Fruit fly (Drosophila melanogaster): ENCODE data around the gene nkd.

nkd gene

dm6 chr3L:19079798-19080691 lies 34.8 kb upstream of the nkd start (continued):
- no peak for TF ChIP-seq Hr39 (optimal IDR thresholded peaks at IDR 0.05)
- no peak for TF ChIP-seq kay (GFP tag; optimal IDR thresholded peaks at IDR 0.05)
- no peak for TF ChIP-seq CG10654 (GFP tag; optimal IDR thresholded peaks at IDR 0.05)
- 0 out of 2 replicates have a peak, but pooled peaks have one; percentile 9 for TF ChIP-seq CG11696 (GFP tag; IDR thresholded peaks at IDR 0.05)
- TF ChIP-seq jumu (GFP tag; optimal IDR thresholded peaks at IDR 0.05), result peak; percentile 11
- no peak for TF ChIP-seq CG2202 (tag; optimal IDR thresholded peaks at IDR 0.05)
- TF ChIP-seq CG4424 (GFP tag; optimal IDR thresholded peaks at IDR 0.05), result peak; percentile 32
- TF ChIP-seq fu2 (GFP tag; optimal IDR thresholded peaks at IDR 0.05), result peak; percentile 7
- no peak for TF ChIP-seq gce (GFP tag; IDR thresholded peaks at IDR 0.05)
- TF ChIP-seq CG13296 (GFP tag; optimal IDR thresholded peaks at IDR 0.05), result peak; percentile 15
- no peak for TF ChIP-seq Jarid2 (GFP tag; optimal IDR thresholded peaks at IDR 0.05)
- TF ChIP-seq Optix (GFP tag; IDR thresholded peaks at IDR 0.05), result no peak
- TF ChIP-seq Hr3 (GFP tag; optimal IDR thresholded peaks at IDR 0.05), result no peak
- TF ChIP-seq ase (GFP tag; IDR thresholded peaks at IDR 0.05), result no peak
- no peak for TF ChIP-seq CG12942 (GFP tag; optimal IDR thresholded peaks at IDR 0.05)
- TF ChIP-seq cato (GFP tag; optimal IDR thresholded peaks at IDR 0.05; ENCODE audit: borderline replicate concordance), result no peak
- TF ChIP-seq chif (GFP tag; optimal IDR thresholded peaks at IDR 0.05), result peak; percentile 6 to 42
- TF ChIP-seq dpn (GFP tag; optimal IDR thresholded peaks at IDR 0.05), result peak in 1 of 2 experiments; percentile 23
- TF ChIP-seq dan (GFP tag; IDR thresholded peaks at IDR 0.05), result no peak
- TF ChIP-seq lilli (GFP tag; optimal IDR thresholded peaks at IDR 0.05), result peak; percentile 50
- TF ChIP-seq CG11560 (tag; IDR thresholded peaks at IDR 0.05), result no peak
- peak; percentile 52 for TF ChIP-seq sr (GFP tag; IDR thresholded peaks at IDR 0.05)
- TF ChIP-seq CG10979 (tag; optimal IDR thresholded peaks at IDR 0.05), result peak; percentile 12
- no peak for TF ChIP-seq pzg (GFP tag; optimal IDR thresholded peaks at IDR 0.05)
- no peak for TF ChIP-seq mld (GFP tag; IDR thresholded peaks at IDR 0.05; ENCODE audit: partially characterized antibody)
- no peak for TF ChIP-seq tx (GFP tag; optimal IDR thresholded peaks at IDR 0.05)
- TF ChIP-seq B-H1 (GFP tag; IDR thresholded peaks at IDR 0.05), result no peak
- no peak for TF ChIP-seq CG15073 (GFP tag; optimal IDR thresholded peaks at IDR 0.05)
- TF ChIP-seq ATbp (GFP tag; optimal IDR thresholded peaks at IDR 0.05), result no peak
- no peak for TF ChIP-seq Taf1 (GFP tag; IDR thresholded peaks at IDR 0.05)
- no peak for TF ChIP-seq Adf1 (GFP tag; IDR thresholded peaks at IDR 0.05)
- TF ChIP-seq CG7357 (GFP tag; IDR thresholded peaks at IDR 0.05), result no peak
- no peak for TF ChIP-seq CG8290 (GFP tag; optimal IDR thresholded peaks at IDR 0.05)
- TF ChIP-seq CG8290 (tag; optimal IDR thresholded peaks at IDR 0.05), result peak in 1 of 2 experiments; percentile 8
- peak; percentile 54 for TF ChIP-seq CG18262 (tag; optimal IDR thresholded peaks at IDR 0.05)
- no peak for TF ChIP-seq danr (GFP tag; IDR thresholded peaks at IDR 0.05)
- no peak for TF ChIP-seq vfl (GFP tag; optimal IDR thresholded peaks at IDR 0.05)
- TF ChIP-seq CG33557 (GFP tag; optimal IDR thresholded peaks at IDR 0.05), result no peak
- TF ChIP-seq Six4 (GFP tag; optimal IDR thresholded peaks at IDR 0.05), result no peak
- TF ChIP-seq chinmo (GFP tag; IDR thresholded peaks at IDR 0.05; ENCODE audit: partially characterized antibody), result no peak
- peak; percentile 55 for TF ChIP-seq CG7839 (tag; optimal IDR thresholded peaks at IDR 0.05)
- TF ChIP-seq CG7963 (GFP tag; IDR thresholded peaks at IDR 0.05; ENCODE audit: partially characterized antibody), result no peak
- TF ChIP-seq Dip2 (GFP tag; IDR thresholded peaks at IDR 0.05), result no peak
- no peak for TF ChIP-seq Dll (GFP tag; IDR thresholded peaks at IDR 0.05; ENCODE audit: partially characterized antibody)
- TF ChIP-seq pum (GFP tag; optimal IDR thresholded peaks at IDR 0.05), result no peak
- TF ChIP-seq Dek (tag; optimal IDR thresholded peaks at IDR 0.05), result peak; percentile 0
- no peak for TF ChIP-seq gcm (GFP tag; optimal IDR thresholded peaks at IDR 0.05)
- no peak for TF ChIP-seq z (GFP tag; IDR thresholded peaks at IDR 0.05)
- TF ChIP-seq psq (GFP tag; optimal IDR thresholded peaks at IDR 0.05), result no peak
- no peak for TF ChIP-seq klu (GFP tag; IDR thresholded peaks at IDR 0.05)
- no peak for TF ChIP-seq CG2875 (GFP tag; optimal IDR thresholded peaks at IDR 0.05)
